Worm (Caenorhabditis elegans) whole organism, young adult: ENCODE data around the gene unc-50.

Experiments
- Y56A3A.18 ChIP-seq: fragments of 200-800 bp; sonication (Bioruptor generic); IDR thresholded peaks from 2 replicates; pipeline ENCODE4 v1.3.6; 2022; ENCODE audit warnings: missing genetic modification reagents, missing genetic modification characterization, missing compliant biosample characterization
- bed-2 ChIP-seq: fragments of 200-800 bp; sonication (Bioruptor generic); IDR thresholded peaks from 2 replicates; pipeline ENCODE4 v1.3.6; 2022; ENCODE audit warnings: missing genetic modification reagents, missing genetic modification characterization, missing compliant biosample characterization
- nhr-80 ChIP-seq: sonication (generic microtip); optimal IDR thresholded peaks from 2 replicates; lab custom pipeline; 2016; ENCODE audit warnings: missing genetic modification characterization, missing compliant biosample characterization
- repo-1 ChIP-seq: sonication (generic microtip); optimal IDR thresholded peaks from 2 replicates; lab custom pipeline; 2017; ENCODE audit warnings: mild to moderate bottlenecking, missing genetic modification characterization, missing compliant biosample characterization
- unc-62 ChIP-seq: fragments of 150-350 bp; optimal IDR thresholded peaks from 2 replicates; lab custom pipeline; 2014; ENCODE audit warnings: missing biosample characterization, missing genetic modification reagents, missing genetic modification characterization

- no peak for TF ChIP-seq repo-1
- no peak for TF ChIP-seq unc-62 (GFP tag; lab: Kevin White, UChicago)
- no peak for TF ChIP-seq bed-2 (GFP tag; lab: Robert Waterston, UW)
- no peak for TF ChIP-seq nhr-80 (tag; lab: Kevin White, UChicago)
- TF ChIP-seq Y56A3A.18 (GFP tag; lab: Robert Waterston, UW): no peak
These were observed 8.4 kb upstream of the unc-50 start for ce11 chrIII:10326327-10326726.
